Fruit fly (Drosophila melanogaster) ovary, adult (tissue): Measurements from ENCODE around the gene CG15390.

Source experiments
- CG17801 ChIP-seq: fragments of 200-800 bp; optimal IDR thresholded peaks from 2 replicates; lab custom pipeline; 2019; ENCODE audit warnings: missing biosample characterization, mild to moderate bottlenecking, missing genetic modification characterization, moderate library complexity; ENCODE audit not compliant: partially characterized antibody

CG15390 gene

dm6 chr2L:2373818-2374746, at the start of gene CG15390, which contains the start of gene CG3609:
TSS of gene CG15390 (plus strand) at chr2L:2374713.
TSS of gene CG3609 (minus strand) at chr2L:2374627.
- TF ChIP-seq CG17801 (GFP tag; lab: Kevin White, UChicago), result peak; percentile 76

dm6 chr2L:2348479-2348878, 26.0 kb upstream of the CG15390 start:
- no peak for TF ChIP-seq CG17801 (GFP tag; lab: Kevin White, UChicago)

dm6 chr2L:2357228-2357656, 17.3 kb upstream of the CG15390 start, which contains the start of gene CG9967:
TSS of gene CG9967 (minus strand) at chr2L:2357356.
- peak; percentile 46 for TF ChIP-seq CG17801 (GFP tag; lab: Kevin White, UChicago)

- TF ChIP-seq CG17801 (GFP tag; lab: Kevin White, UChicago), result no peak
Observed at dm6 chr2L:2361893-2362807, 12.4 kb upstream of the CG15390 start.

DNA sequence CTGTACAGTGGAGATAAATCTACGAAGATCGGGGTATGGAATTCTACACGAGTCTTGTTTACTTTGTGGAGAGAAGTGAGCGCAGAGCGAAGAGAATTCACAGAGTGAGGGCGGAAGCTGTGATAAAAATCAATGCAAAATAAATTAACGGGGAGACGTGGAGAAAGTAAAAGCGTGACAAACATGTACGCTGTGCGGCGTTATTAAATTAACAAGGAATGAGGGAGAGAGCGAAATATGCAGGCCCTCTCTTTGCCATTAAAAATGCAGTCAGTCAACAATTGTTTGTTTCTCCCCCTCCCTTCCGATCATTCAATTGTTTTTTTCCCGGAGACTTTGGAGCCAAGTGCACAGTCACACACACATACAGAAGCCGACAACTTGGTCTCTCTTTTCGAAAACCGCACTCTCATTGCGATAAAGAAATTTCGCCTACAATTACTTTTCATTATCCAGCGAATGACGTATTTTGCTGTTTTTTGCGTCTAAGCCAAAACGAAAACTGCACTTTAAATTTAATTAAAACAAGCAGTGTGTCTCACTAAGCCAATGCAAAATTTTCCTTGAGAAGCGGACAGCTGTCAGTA, 11.6 kb upstream of the CG15390 start:
- no peak for TF ChIP-seq CG17801 (GFP tag; lab: Kevin White, UChicago)

DNA sequence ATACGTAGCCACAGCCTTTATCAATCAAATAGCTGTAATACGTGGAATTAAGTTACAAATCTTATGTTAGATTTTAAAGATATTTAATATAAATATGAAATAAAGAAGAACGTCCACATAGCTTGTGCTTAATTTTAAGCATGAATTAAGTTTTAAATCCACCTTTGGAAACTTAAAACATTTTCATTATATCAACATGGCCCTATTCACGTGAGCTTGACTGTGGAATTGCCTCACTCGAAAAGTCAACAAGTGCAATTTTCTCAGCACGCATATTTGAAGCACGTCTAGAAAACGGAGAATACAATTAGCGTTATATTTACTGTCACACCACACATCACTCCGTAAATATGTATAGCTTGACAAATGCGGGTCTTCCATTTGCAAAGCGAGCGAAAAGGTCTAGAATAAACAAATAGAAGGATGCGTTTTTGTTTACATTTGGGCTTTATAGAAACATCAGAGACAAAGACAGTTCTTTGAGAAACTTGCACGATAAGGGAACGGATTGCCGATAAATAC, 10.8 kb upstream of the CG15390 start:
- peak; percentile 97 for TF ChIP-seq CG17801 (GFP tag; lab: Kevin White, UChicago)

dm6 chr2L:2364200-2364754, 10.2 kb upstream of the CG15390 start:
- TF ChIP-seq CG17801 (GFP tag; lab: Kevin White, UChicago), result no peak

- TF ChIP-seq CG17801 (GFP tag; lab: Kevin White, UChicago), result no peak
Observed at dm6 chr2L:2365077-2365651, 9.3 kb upstream of the CG15390 start, which contains the start of the genes Rab5 and Axud1. TSS of gene Rab5 (minus strand) at chr2L:2365273. TSS of gene Axud1 (plus strand) at chr2L:2365345.

dm6 chr2L:2365655-2366214, 8.8 kb upstream of the CG15390 start:
- no peak for TF ChIP-seq CG17801 (GFP tag; lab: Kevin White, UChicago)

dm6 chr2L:2370352-2370751, 4.2 kb upstream of the CG15390 start:
- no peak for TF ChIP-seq CG17801 (GFP tag; lab: Kevin White, UChicago)

DNA sequence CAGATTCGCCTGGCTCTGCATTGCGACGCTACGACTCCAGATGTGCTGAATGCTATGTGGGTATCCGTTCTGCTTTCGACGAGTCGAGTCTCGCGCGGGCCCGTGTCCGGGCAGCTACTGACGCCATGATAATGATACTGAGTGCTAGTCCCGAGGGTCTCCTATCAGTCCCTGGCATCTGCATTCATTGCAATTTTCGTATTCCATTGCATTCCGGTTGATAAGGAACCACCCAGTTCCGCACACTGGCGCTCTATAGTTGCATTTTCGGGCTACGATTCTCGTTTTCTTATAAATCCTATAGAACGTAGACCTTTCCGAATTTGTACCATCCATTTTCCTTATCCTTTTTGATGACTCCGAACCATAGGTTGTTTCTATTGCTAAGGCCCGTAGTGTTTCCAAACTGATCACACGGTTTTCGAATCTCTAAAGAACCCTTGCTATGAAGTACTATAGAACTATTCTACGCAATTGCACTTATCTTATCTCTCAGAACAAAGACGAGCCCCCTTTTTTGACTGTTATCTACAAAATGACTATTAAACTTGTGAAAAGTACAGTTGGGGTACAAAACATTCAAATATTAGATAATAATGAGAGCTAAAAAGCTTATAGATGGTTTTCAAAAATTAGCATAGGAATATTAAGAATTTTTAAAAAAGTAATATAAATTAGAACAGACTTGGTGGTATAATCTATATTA, 3.0 kb upstream of the CG15390 start, which contains the start of gene CG3597:
TSS of gene CG3597 (minus strand) at position 119 of the 706 bp plus-strand sequence.
- TF ChIP-seq CG17801 (GFP tag; lab: Kevin White, UChicago), result no peak

DNA sequence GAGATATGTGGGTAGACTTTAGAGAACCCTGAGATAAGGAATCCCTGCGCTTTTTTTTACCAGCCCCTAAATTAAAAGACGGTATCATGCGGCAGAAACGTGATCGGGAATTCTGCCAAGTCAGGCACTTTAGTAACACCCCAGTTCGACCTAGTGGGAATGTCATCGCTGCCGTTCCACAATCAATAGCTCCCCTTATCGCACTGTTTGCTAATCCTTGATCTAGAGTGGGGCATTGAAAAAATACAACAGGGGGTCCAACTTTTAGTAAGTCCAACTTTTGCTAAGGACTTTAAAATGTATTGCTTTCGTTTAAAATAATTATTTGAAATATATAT, 2.4 kb upstream of the CG15390 start:
- no peak for TF ChIP-seq CG17801 (GFP tag; lab: Kevin White, UChicago)
